Fruit fly (Drosophila melanogaster) whole organism, embryonic: ENCODE results near the gene CG42795.
A peak's percentile ranks its signal among the peaks of the same experiment; 100 is the strongest.

Experiments
- CG11504 ChIP-seq: fragments of 200-800 bp; sonication (Bioruptor generic); optimal IDR thresholded peaks from 3 replicates; lab custom pipeline; 2019; ENCODE audit warnings: missing biosample characterization, mild to moderate bottlenecking, missing genetic modification characterization, moderate library complexity
- CG12155 ChIP-seq: fragments of 200-800 bp; sonication (Bioruptor generic); optimal IDR thresholded peaks from 3 replicates; lab custom pipeline; 2016; ENCODE audit warnings: missing biosample characterization, missing genetic modification characterization
- CG16779 ChIP-seq: fragments of 200-800 bp; sonication (Bioruptor generic); IDR thresholded peaks from 2 replicates; pipeline ENCODE4 v1.3.6; 2022; ENCODE audit warnings: missing biosample characterization, missing genetic modification characterization
- CG18011 ChIP-seq: fragments of 200-800 bp; sonication (Bioruptor generic); optimal IDR thresholded peaks from 2 replicates; lab custom pipeline; 2017; ENCODE audit warnings: missing biosample characterization, missing genetic modification characterization, mild to moderate bottlenecking, moderate library complexity, missing genotype
- CG1832 ChIP-seq: fragments of 200-800 bp; sonication (Bioruptor generic); optimal IDR thresholded peaks from 2 replicates; lab custom pipeline; 2017; ENCODE audit warnings: missing biosample characterization, mild to moderate bottlenecking, missing genetic modification characterization, inconsistent platforms
- CG34224 ChIP-seq: fragments of 200-800 bp; sonication (Bioruptor generic); IDR thresholded peaks from 3 replicates; pipeline ENCODE4 v1.3.6; 2022; ENCODE audit warnings: missing biosample characterization, missing genetic modification characterization; ENCODE audit not compliant: partially characterized antibody
- CG4328 ChIP-seq: fragments of 200-800 bp; sonication (Bioruptor generic); optimal IDR thresholded peaks from 3 replicates; lab custom pipeline; 2017; ENCODE audit warnings: missing biosample characterization, missing genetic modification reagents, missing genetic modification characterization
- CG4360 ChIP-seq: fragments of 200-800 bp; sonication (Bioruptor generic); IDR thresholded peaks from 2 replicates; pipeline ENCODE4 v1.3.6; 2022; ENCODE audit warnings: missing biosample characterization, missing genetic modification characterization
- CG4730 ChIP-seq: fragments of 200-800 bp; sonication (Bioruptor generic); IDR thresholded peaks from 2 replicates; pipeline ENCODE4 v1.3.6; 2022; ENCODE audit warnings: missing biosample characterization, missing genetic modification characterization
- CG5180 ChIP-seq: fragments of 200-800 bp; sonication (Bioruptor generic); optimal IDR thresholded peaks from 3 replicates; lab custom pipeline; 2017; ENCODE audit warnings: missing biosample characterization, missing genetic modification characterization, mild to moderate bottlenecking, moderate library complexity, missing genetic modification reagents
- CG6791 ChIP-seq: fragments of 200-800 bp; sonication (Bioruptor generic); IDR thresholded peaks from 3 replicates; pipeline ENCODE4 v1.3.6; 2022; ENCODE audit warnings: missing biosample characterization, missing genetic modification characterization; ENCODE audit not compliant: partially characterized antibody
- CG7271 ChIP-seq: fragments of 200-800 bp; sonication (Bioruptor generic); optimal IDR thresholded peaks from 2 replicates; lab custom pipeline; 2018; ENCODE audit warnings: missing biosample characterization, mild to moderate bottlenecking, missing genetic modification characterization, moderate library complexity
- CG8089 ChIP-seq: fragments of 200-800 bp; sonication (Bioruptor generic); optimal IDR thresholded peaks from 3 replicates; lab custom pipeline; 2016; ENCODE audit warnings: missing biosample characterization, missing genetic modification characterization
- CG8924 ChIP-seq: fragments of 200-800 bp; optimal IDR thresholded peaks from 3 replicates; lab custom pipeline; 2019; ENCODE audit warnings: missing biosample characterization, mild to moderate bottlenecking, missing genetic modification characterization, moderate library complexity
- CG9437 ChIP-seq: fragments of 200-800 bp; sonication (Bioruptor generic); optimal IDR thresholded peaks from 2 replicates; lab custom pipeline; 2018; ENCODE audit warnings: missing biosample characterization, mild to moderate bottlenecking, missing genetic modification characterization
- CG9876 ChIP-seq: fragments of 200-800 bp; sonication (Bioruptor generic); optimal IDR thresholded peaks from 2 replicates; lab custom pipeline; 2016; ENCODE audit warnings: missing biosample characterization, missing genetic modification characterization
- D19A ChIP-seq: fragments of 200-800 bp; optimal IDR thresholded peaks from 3 replicates; lab custom pipeline; 2019; ENCODE audit warnings: missing biosample characterization, mild to moderate bottlenecking, missing genetic modification characterization, moderate library complexity
- D19B ChIP-seq: fragments of 200-800 bp; sonication (Bioruptor generic); optimal IDR thresholded peaks from 2 replicates; lab custom pipeline; 2017; ENCODE audit warnings: missing biosample characterization, mild to moderate bottlenecking, missing genetic modification characterization
- Dad ChIP-seq: fragments of 200-800 bp; sonication (Bioruptor generic); optimal IDR thresholded peaks from 3 replicates; lab custom pipeline; 2016; ENCODE audit warnings: missing biosample characterization, missing genetic modification characterization
- Dip3 ChIP-seq: fragments of 200-800 bp; sonication (Bioruptor generic); optimal IDR thresholded peaks from 3 replicates; lab custom pipeline; 2016; ENCODE audit warnings: missing biosample characterization, missing genetic modification characterization
- Elba2 ChIP-seq: fragments of 200-800 bp; sonication (Bioruptor generic); optimal IDR thresholded peaks from 3 replicates; lab custom pipeline; 2016; ENCODE audit warnings: missing biosample characterization, missing genetic modification characterization
- Rfx ChIP-seq: fragments of 200-800 bp; sonication (Bioruptor generic); IDR thresholded peaks from 2 replicates; pipeline ENCODE4 v1.3.6; 2022; ENCODE audit warnings: missing biosample characterization, missing genetic modification characterization
- Tbp ChIP-seq: fragments of >200 bp; optimal IDR thresholded peaks from 2 replicates; lab custom pipeline; 2018; ENCODE audit warnings: missing biosample characterization, missing genetic modification characterization
- bcd ChIP-seq: fragments of 200-800 bp; sonication (Bioruptor generic); optimal IDR thresholded peaks from 2 replicates; lab custom pipeline; 2017; ENCODE audit warnings: missing biosample characterization, mild to moderate bottlenecking, missing genetic modification characterization
- cato ChIP-seq: fragments of 200-800 bp; sonication (Bioruptor generic); optimal IDR thresholded peaks from 2 replicates; lab custom pipeline; 2016; ENCODE audit warnings: missing biosample characterization, missing genetic modification characterization, borderline replicate concordance
- chif ChIP-seq, 2 experiments: fragments of 200-800 bp; sonication (Bioruptor generic); optimal IDR thresholded peaks; 3 replicates each; lab custom pipeline; 2016; ENCODE audit warnings: missing biosample characterization in 2 of 2, missing genetic modification characterization in 2 of 2
- crc ChIP-seq: fragments of 200-800 bp; sonication (Bioruptor generic); optimal IDR thresholded peaks from 2 replicates; lab custom pipeline; 2016; ENCODE audit warnings: missing biosample characterization, missing genetic modification characterization
- dan ChIP-seq: fragments of 200-800 bp; sonication (Bioruptor generic); IDR thresholded peaks from 2 replicates; pipeline ENCODE4 v1.3.6; 2022; ENCODE audit warnings: missing biosample characterization, missing genetic modification characterization
- dmrt11E ChIP-seq: fragments of 200-800 bp; sonication (Bioruptor generic); optimal IDR thresholded peaks from 3 replicates; lab custom pipeline; 2018; ENCODE audit warnings: missing biosample characterization, mild to moderate bottlenecking, missing genetic modification characterization, moderate library complexity
- dmrt99B ChIP-seq: fragments of 200-800 bp; sonication (Bioruptor generic); optimal IDR thresholded peaks from 2 replicates; lab custom pipeline; 2018; ENCODE audit warnings: missing biosample characterization, mild to moderate bottlenecking, missing genetic modification characterization, moderate library complexity
- gcm ChIP-seq: fragments of 200-800 bp; sonication (Bioruptor generic); optimal IDR thresholded peaks from 2 replicates; lab custom pipeline; 2019; ENCODE audit warnings: missing biosample characterization, mild to moderate bottlenecking, missing genetic modification characterization, moderate library complexity
- gem ChIP-seq: fragments of 200-800 bp; sonication (Bioruptor generic); optimal IDR thresholded peaks from 2 replicates; lab custom pipeline; 2019; ENCODE audit warnings: missing biosample characterization, mild to moderate bottlenecking, missing genetic modification characterization, moderate library complexity
- grau ChIP-seq: fragments of 200-800 bp; optimal IDR thresholded peaks from 3 replicates; lab custom pipeline; 2019; ENCODE audit warnings: missing biosample characterization, mild to moderate bottlenecking, missing genetic modification characterization, moderate library complexity
- h ChIP-seq: fragments of >200 bp; optimal IDR thresholded peaks from 2 replicates; lab custom pipeline; 2017
- her ChIP-seq: fragments of 200-800 bp; sonication (Bioruptor generic); optimal IDR thresholded peaks from 2 replicates; lab custom pipeline; 2016; ENCODE audit warnings: missing biosample characterization, missing genetic modification characterization
- jing ChIP-seq: fragments of 200-800 bp; sonication (Bioruptor generic); optimal IDR thresholded peaks from 2 replicates; lab custom pipeline; 2018; ENCODE audit warnings: missing biosample characterization, mild to moderate bottlenecking, missing genetic modification characterization
- kay ChIP-seq: fragments of 200-800 bp; sonication (Bioruptor generic); optimal IDR thresholded peaks from 2 replicates; lab custom pipeline; 2016; ENCODE audit warnings: missing biosample characterization, missing genetic modification characterization
- knrl ChIP-seq: fragments of 200-800 bp; sonication (Bioruptor generic); IDR thresholded peaks from 3 replicates; pipeline ENCODE4 v1.3.6; 2022; ENCODE audit warnings: missing biosample characterization, missing genetic modification characterization; ENCODE audit not compliant: partially characterized antibody
- maf-S ChIP-seq: fragments of 200-800 bp; sonication (Bioruptor generic); optimal IDR thresholded peaks from 2 replicates; lab custom pipeline; 2016; ENCODE audit warnings: missing biosample characterization, missing genetic modification characterization
- nerfin-2 ChIP-seq: fragments of 200-800 bp; sonication (Bioruptor generic); IDR thresholded peaks from 2 replicates; pipeline ENCODE4 v1.3.6; 2022; ENCODE audit warnings: missing biosample characterization, missing genetic modification characterization; ENCODE audit not compliant: partially characterized antibody
- odd ChIP-seq: fragments of 200-800 bp; sonication (Bioruptor generic); optimal IDR thresholded peaks from 2 replicates; lab custom pipeline; 2017; ENCODE audit warnings: missing biosample characterization, mild to moderate bottlenecking, missing genetic modification characterization
- onecut ChIP-seq: fragments of 200-800 bp; sonication (Bioruptor generic); IDR thresholded peaks from 2 replicates; pipeline ENCODE4 v1.3.6; 2022; ENCODE audit warnings: missing biosample characterization, missing genetic modification characterization
- stc ChIP-seq: fragments of 200-800 bp; sonication (Bioruptor generic); IDR thresholded peaks from 2 replicates; pipeline ENCODE4 v1.3.6; 2022; ENCODE audit warnings: missing biosample characterization, missing genetic modification characterization
- tgo ChIP-seq: fragments of 200-800 bp; sonication (Bioruptor generic); IDR thresholded peaks from 3 replicates; pipeline ENCODE4 v1.3.6; 2022; ENCODE audit warnings: missing biosample characterization, missing genetic modification characterization
- tin ChIP-seq: fragments of 200-800 bp; sonication (Bioruptor generic); optimal IDR thresholded peaks from 3 replicates; lab custom pipeline; 2016; ENCODE audit warnings: missing biosample characterization, missing genetic modification characterization
- tna ChIP-seq: fragments of 200-800 bp; sonication (Bioruptor generic); IDR thresholded peaks from 2 replicates; pipeline ENCODE4 v1.3.6; 2022; ENCODE audit warnings: missing biosample characterization, missing genetic modification characterization; ENCODE audit not compliant: partially characterized antibody
- twi ChIP-seq: fragments of 200-800 bp; optimal IDR thresholded peaks from 2 replicates; lab custom pipeline; 2019; ENCODE audit warnings: missing biosample characterization, mild to moderate bottlenecking, missing genetic modification characterization, moderate library complexity
- unpg ChIP-seq: fragments of 200-800 bp; sonication (Bioruptor generic); optimal IDR thresholded peaks from 3 replicates; lab custom pipeline; 2018; ENCODE audit warnings: missing biosample characterization, mild to moderate bottlenecking, missing genetic modification characterization, moderate library complexity
- vnd ChIP-seq: fragments of 200-800 bp; sonication (Bioruptor generic); IDR thresholded peaks from 3 replicates; pipeline ENCODE4 v1.3.6; 2022; ENCODE audit warnings: missing biosample characterization, missing genetic modification characterization; ENCODE audit not compliant: partially characterized antibody
- zf30C ChIP-seq: fragments of 200-800 bp; sonication (Bioruptor generic); optimal IDR thresholded peaks from 3 replicates; lab custom pipeline; 2018; ENCODE audit warnings: missing biosample characterization, mild to moderate bottlenecking, missing genetic modification characterization

Gene CG42795

dm6 chr3R:10265552-10266137 is 40.2 kb downstream of the CG42795 start (continued):
- no peak for TF ChIP-seq Dad (GFP tag; lab: Kevin White, UChicago)
- no peak for TF ChIP-seq kay (GFP tag; lab: Kevin White, UChicago)
- no peak for TF ChIP-seq vnd (GFP tag; lab: Robert Waterston, UW)
- peak; percentile 85 for TF ChIP-seq Rfx (GFP tag; lab: Robert Waterston, UW)
- no peak for TF ChIP-seq nerfin-2 (GFP tag; lab: Robert Waterston, UW)
- no peak for TF ChIP-seq CG9876 (GFP tag; lab: Kevin White, UChicago)
- TF ChIP-seq CG34224 (GFP tag; lab: Robert Waterston, UW), result no peak
- TF ChIP-seq D19A, result no peak
- no peak for TF ChIP-seq CG8089 (GFP tag; lab: Kevin White, UChicago)
- TF ChIP-seq zf30C, result no peak
- TF ChIP-seq dmrt11E (tag; lab: Kevin White, UChicago), result no peak
- TF ChIP-seq bcd (GFP tag; lab: Kevin White, UChicago), result peak; percentile 65
- no peak for TF ChIP-seq Elba2 (GFP tag; lab: Kevin White, UChicago)
- no peak for TF ChIP-seq h
- peak; percentile 45 for TF ChIP-seq cato (GFP tag; lab: Kevin White, UChicago)
- peak; percentile 27 for TF ChIP-seq D19B (GFP tag; lab: Kevin White, UChicago)
- TF ChIP-seq gcm (GFP tag; lab: Kevin White, UChicago), result no peak
- TF ChIP-seq CG9437 (GFP tag; lab: Kevin White, UChicago), result peak; percentile 16
- TF ChIP-seq CG12155 (GFP tag; lab: Kevin White, UChicago), result peak; percentile 26
- TF ChIP-seq crc (GFP tag; lab: Kevin White, UChicago), result peak; percentile 9
- peak; percentile 72 for TF ChIP-seq Dip3
- no peak for TF ChIP-seq CG18011 (GFP tag; lab: Kevin White, UChicago)
- TF ChIP-seq dmrt99B, result peak; percentile 52
- TF ChIP-seq tna (GFP tag; lab: Robert Waterston, UW), result no peak
- TF ChIP-seq CG4328, result no peak
- TF ChIP-seq gem (tag; lab: Kevin White, UChicago), result peak; percentile 74
- TF ChIP-seq tgo (GFP tag; lab: Robert Waterston, UW), result peak; percentile 62; the same call in 2 of the 3 replicates
- TF ChIP-seq CG5180, result peak; percentile 21
- TF ChIP-seq CG16779, result 0 out of 2 replicates have a peak, but pooled peaks have one; percentile 9
- peak; percentile 44 for TF ChIP-seq CG8924 (tag; lab: Kevin White, UChicago)
- TF ChIP-seq tin (GFP tag; lab: Kevin White, UChicago), result peak; percentile 27
- no peak for TF ChIP-seq dan
- peak; percentile 8 for TF ChIP-seq maf-S (GFP tag; lab: Kevin White, UChicago)
- no peak for TF ChIP-seq her
- TF ChIP-seq grau (tag; lab: Kevin White, UChicago), result peak; percentile 90
- no peak for TF ChIP-seq onecut (GFP tag; lab: Robert Waterston, UW)
- TF ChIP-seq twi, result no peak
- TF ChIP-seq CG11504, result peak; percentile 67
- TF ChIP-seq jing (GFP tag; lab: Kevin White, UChicago), result no peak
- TF ChIP-seq Tbp (GFP tag; lab: Kevin White, UChicago), result no peak
- TF ChIP-seq CG4730 (GFP tag; lab: Robert Waterston, UW), result no peak
- peak in 1 of 2 experiments; percentile 7 for TF ChIP-seq chif (GFP tag; optimal IDR thresholded peaks at IDR 0.05; lab: Kevin White, UChicago)
- no peak for TF ChIP-seq odd (GFP tag; lab: Kevin White, UChicago)
- TF ChIP-seq unpg (GFP tag; lab: Kevin White, UChicago), result peak; percentile 31
- TF ChIP-seq CG6791 (GFP tag; lab: Robert Waterston, UW), result no peak
- no peak for TF ChIP-seq CG1832 (GFP tag; lab: Kevin White, UChicago)
- no peak; the same call in 1 of the 2 replicates for TF ChIP-seq stc
- TF ChIP-seq knrl, result no peak
- TF ChIP-seq CG4360 (GFP tag; lab: Robert Waterston, UW), result no peak
- no peak for TF ChIP-seq CG7271 (tag; lab: Kevin White, UChicago)
